Fruit fly (Drosophila melanogaster): ENCODE results near the gene CG11619.

Gene CG11619

dm6 chr3L:19015454-19016054 is 27.4 kb upstream of the CG11619 start:
- peak; percentile 58 for TF ChIP-seq Sp1 (GFP tag; optimal IDR thresholded peaks at IDR 0.05)
- peak; percentile 16 for TF ChIP-seq HLH106 (tag; optimal IDR thresholded peaks at IDR 0.05)
- peak; percentile 70 for TF ChIP-seq h (GFP tag; optimal IDR thresholded peaks at IDR 0.05)
- no peak for TF ChIP-seq psq (GFP tag; optimal IDR thresholded peaks at IDR 0.05)
- TF ChIP-seq dmrt93B (GFP tag; optimal IDR thresholded peaks at IDR 0.05) = no peak
- TF ChIP-seq Rel (GFP tag; optimal IDR thresholded peaks at IDR 0.05) = no peak
- peak; percentile 82 for TF ChIP-seq Rel (tag; optimal IDR thresholded peaks at IDR 0.05)
- peak; percentile 71 for TF ChIP-seq CrebA (GFP tag; optimal IDR thresholded peaks at IDR 0.05; ENCODE audit: borderline replicate concordance)
- peak; percentile 14 for TF ChIP-seq br (GFP tag; optimal IDR thresholded peaks at IDR 0.05)

dm6 chr3L:19014802-19015201 is 26.7 kb upstream of the CG11619 start:
- TF ChIP-seq Jra (GFP tag; optimal IDR thresholded peaks at IDR 0.05) (no peak), usp (GFP tag; optimal IDR thresholded peaks at IDR 0.05) (no peak), h (GFP tag; optimal IDR thresholded peaks at IDR 0.05) (no peak), rgr (GFP tag; optimal IDR thresholded peaks at IDR 0.05) (no peak), psq (GFP tag; optimal IDR thresholded peaks at IDR 0.05) (no peak), fru (GFP tag; optimal IDR thresholded peaks at IDR 0.05) (no peak), lola (GFP tag; optimal IDR thresholded peaks at IDR 0.05) (no peak), sage (GFP tag; optimal IDR thresholded peaks at IDR 0.05) (no peak), jim (GFP tag; optimal IDR thresholded peaks at IDR 0.05) (no peak), sv (GFP tag; optimal IDR thresholded peaks at IDR 0.05) (no peak), CG9705 (GFP tag; optimal IDR thresholded peaks at IDR 0.05) (no peak), Vsx2 (GFP tag; optimal IDR thresholded peaks at IDR 0.05; ENCODE audit: partially characterized antibody) (no peak), pan (optimal IDR thresholded peaks at IDR 0.05) (no peak), HLH106 (tag; optimal IDR thresholded peaks at IDR 0.05) (no peak), Sp1 (GFP tag; optimal IDR thresholded peaks at IDR 0.05) (no peak), ey (GFP tag; optimal IDR thresholded peaks at IDR 0.05) (no peak), foxo (GFP tag; optimal IDR thresholded peaks at IDR 0.05) (no peak), CrebA (GFP tag; optimal IDR thresholded peaks at IDR 0.05; ENCODE audit: borderline replicate concordance) (no peak), dmrt93B (GFP tag; optimal IDR thresholded peaks at IDR 0.05) (no peak), Rel (GFP tag; optimal IDR thresholded peaks at IDR 0.05) (no peak), Rel (tag; optimal IDR thresholded peaks at IDR 0.05) (no peak)

- no peak for TF ChIP-seq Dif (GFP tag; optimal IDR thresholded peaks at IDR 0.05; ENCODE audit: partially characterized antibody)
- TF ChIP-seq Myc (optimal IDR thresholded peaks at IDR 0.05) = no peak
- TF ChIP-seq Hnf4 (GFP tag; optimal IDR thresholded peaks at IDR 0.05) = no peak
- TF ChIP-seq ey (GFP tag; optimal IDR thresholded peaks at IDR 0.05) = no peak
- TF ChIP-seq HLH106 (tag; optimal IDR thresholded peaks at IDR 0.05) = no peak
- no peak for TF ChIP-seq Rel (GFP tag; optimal IDR thresholded peaks at IDR 0.05)
- no peak for TF ChIP-seq Rel (tag; optimal IDR thresholded peaks at IDR 0.05)
- TF ChIP-seq Vsx2 (GFP tag; optimal IDR thresholded peaks at IDR 0.05; ENCODE audit: partially characterized antibody) = no peak
- TF ChIP-seq brk (GFP tag; optimal IDR thresholded peaks at IDR 0.05) = no peak
- no peak for TF ChIP-seq Hr83 (GFP tag; optimal IDR thresholded peaks at IDR 0.05; ENCODE audit: poor library complexity, severe bottlenecking)
Observed at dm6 chr3L:19014090-19014489, 26.0 kb upstream of the CG11619 start.

dm6 chr3L:19013086-19013752 is 25.1 kb upstream of the CG11619 start:
- no peak for TF ChIP-seq CG32264 (GFP tag; optimal IDR thresholded peaks at IDR 0.05)
- TF ChIP-seq sv (GFP tag; optimal IDR thresholded peaks at IDR 0.05) = no peak
- no peak for TF ChIP-seq dmrt93B (GFP tag; optimal IDR thresholded peaks at IDR 0.05)
- TF ChIP-seq fru (GFP tag; optimal IDR thresholded peaks at IDR 0.05) = no peak
- TF ChIP-seq dl (GFP tag; optimal IDR thresholded peaks at IDR 0.05; ENCODE audit: insufficient read depth in 1 of 2, partially characterized antibody in 2 of 2) = no peak
- TF ChIP-seq brk (GFP tag; optimal IDR thresholded peaks at IDR 0.05) = no peak
- TF ChIP-seq Sp1 (GFP tag; optimal IDR thresholded peaks at IDR 0.05) = no peak

dm6 chr3L:19011174-19011573 is 23.1 kb upstream of the CG11619 start:
- TF ChIP-seq CrebA (GFP tag; optimal IDR thresholded peaks at IDR 0.05; ENCODE audit: borderline replicate concordance) (no peak), tai (GFP tag; optimal IDR thresholded peaks at IDR 0.05) (no peak), jim (GFP tag; optimal IDR thresholded peaks at IDR 0.05) (no peak), Dfd (GFP tag; optimal IDR thresholded peaks at IDR 0.05) (no peak), dl (GFP tag; optimal IDR thresholded peaks at IDR 0.05; ENCODE audit: insufficient read depth in 1 of 2, partially characterized antibody in 2 of 2) (no peak), pan (optimal IDR thresholded peaks at IDR 0.05) (no peak), dmrt93B (GFP tag; optimal IDR thresholded peaks at IDR 0.05) (no peak), Jra (GFP tag; optimal IDR thresholded peaks at IDR 0.05) (no peak), Vsx2 (GFP tag; optimal IDR thresholded peaks at IDR 0.05; ENCODE audit: partially characterized antibody) (no peak), Hnf4 (GFP tag; optimal IDR thresholded peaks at IDR 0.05) (no peak), Dif (GFP tag; optimal IDR thresholded peaks at IDR 0.05; ENCODE audit: partially characterized antibody) (no peak), woc (GFP tag; optimal IDR thresholded peaks at IDR 0.05) (no peak), dsf (GFP tag; optimal IDR thresholded peaks at IDR 0.05; ENCODE audit: borderline replicate concordance) (no peak), sage (GFP tag; optimal IDR thresholded peaks at IDR 0.05) (no peak), Abd-B (GFP tag; optimal IDR thresholded peaks at IDR 0.05) (no peak), N (GFP tag; optimal IDR thresholded peaks at IDR 0.05) (no peak), br (GFP tag; optimal IDR thresholded peaks at IDR 0.05) (no peak), sv (GFP tag; optimal IDR thresholded peaks at IDR 0.05) (no peak), psq (GFP tag; optimal IDR thresholded peaks at IDR 0.05) (peak; percentile 9), fru (GFP tag; optimal IDR thresholded peaks at IDR 0.05) (peak; percentile 5), ey (GFP tag; optimal IDR thresholded peaks at IDR 0.05) (peak; percentile 17), CG32264 (GFP tag; optimal IDR thresholded peaks at IDR 0.05) (no peak), Rel (GFP tag; optimal IDR thresholded peaks at IDR 0.05) (no peak), Rel (tag; optimal IDR thresholded peaks at IDR 0.05) (no peak), foxo (GFP tag; optimal IDR thresholded peaks at IDR 0.05) (peak in 1 of 2 experiments; percentile 2), lola (GFP tag; optimal IDR thresholded peaks at IDR 0.05) (no peak)
